Fruit fly (Drosophila melanogaster): ENCODE data around the gene Skp2.

Skp2 gene

dm6 chr3R:4337580-4337979, at the start of gene Skp2, which contains the start of gene CG1103 (continued):
- TF ChIP-seq otp (GFP tag; IDR thresholded peaks at IDR 0.05) (no peak), CoRest (tag; optimal IDR thresholded peaks at IDR 0.05) (peak; percentile 10), ab (GFP tag; optimal IDR thresholded peaks at IDR 0.05) (no peak), Pdp1 (GFP tag; optimal IDR thresholded peaks at IDR 0.05) (peak in 1 of 2 experiments; percentile 20), dan (GFP tag; IDR thresholded peaks at IDR 0.05) (no peak), jing (GFP tag; optimal IDR thresholded peaks at IDR 0.05) (no peak), CG6813 (GFP tag; optimal IDR thresholded peaks at IDR 0.05) (no peak), slbo (GFP tag; IDR thresholded peaks at IDR 0.05) (no peak), CG16813 (GFP tag; IDR thresholded peaks at IDR 0.05; ENCODE audit: partially characterized antibody) (peak; percentile 44; the same call in 1 of the 3 replicates), vfl (GFP tag; optimal IDR thresholded peaks at IDR 0.05) (no peak), CG4617 (GFP tag; optimal IDR thresholded peaks at IDR 0.05; ENCODE audit: borderline replicate concordance) (peak; percentile 72), pum (GFP tag; optimal IDR thresholded peaks at IDR 0.05) (no peak), CG11093 (GFP tag; IDR thresholded peaks at IDR 0.05) (no peak), dimm (GFP tag; IDR thresholded peaks at IDR 0.05) (no peak), gfzf (GFP tag; optimal IDR thresholded peaks at IDR 0.05) (peak; percentile 78), NC2α (GFP tag; optimal IDR thresholded peaks at IDR 0.05) (no peak), CG2712 (tag; optimal IDR thresholded peaks at IDR 0.05) (peak; percentile 42), Side (GFP tag; optimal IDR thresholded peaks at IDR 0.05) (no peak), inv (GFP tag; IDR thresholded peaks at IDR 0.05; ENCODE audit: partially characterized antibody) (no peak), Lhr (GFP tag; optimal IDR thresholded peaks at IDR 0.05) (peak; percentile 59), trem (tag; optimal IDR thresholded peaks at IDR 0.05) (peak; percentile 66), pita (GFP tag; optimal IDR thresholded peaks at IDR 0.05) (no peak), da (GFP tag; optimal IDR thresholded peaks at IDR 0.05) (no peak), D (optimal IDR thresholded peaks at IDR 0.05) (peak; percentile 65), D (GFP tag; optimal IDR thresholded peaks at IDR 0.05) (no peak), Nf-YC (tag; optimal IDR thresholded peaks at IDR 0.05) (peak; percentile 36), tup (GFP tag; optimal IDR thresholded peaks at IDR 0.05) (no peak), ranshi (GFP tag; IDR thresholded peaks at IDR 0.05) (no peak), Hr51 (GFP tag; optimal IDR thresholded peaks at IDR 0.05) (no peak), CG8290 (GFP tag; optimal IDR thresholded peaks at IDR 0.05) (peak; percentile 11), CG8290 (tag; optimal IDR thresholded peaks at IDR 0.05) (peak in 1 of 2 experiments; percentile 64), Myb (GFP tag; optimal IDR thresholded peaks at IDR 0.05) (peak; percentile 27), CG2889 (GFP tag; IDR thresholded peaks at IDR 0.05) (no peak), pfk (GFP tag; optimal IDR thresholded peaks at IDR 0.05) (no peak), ro (GFP tag; IDR thresholded peaks at IDR 0.05) (no peak), p53 (GFP tag; optimal IDR thresholded peaks at IDR 0.05) (peak; percentile 16), Spps (tag; optimal IDR thresholded peaks at IDR 0.05) (no peak), CG11085 (GFP tag; IDR thresholded peaks at IDR 0.05) (no peak), Med (GFP tag) (peak; percentile 76), CG2116 (GFP tag; optimal IDR thresholded peaks at IDR 0.05) (peak; percentile 60), CG9932 (GFP tag; IDR thresholded peaks at IDR 0.05) (no peak), zf30C (GFP tag; optimal IDR thresholded peaks at IDR 0.05) (no peak), vvl (GFP tag; IDR thresholded peaks at IDR 0.05) (0 out of 2 replicates have a peak, but pooled peaks have one; percentile 32), sr (GFP tag; IDR thresholded peaks at IDR 0.05) (no peak), Hr3 (GFP tag; optimal IDR thresholded peaks at IDR 0.05) (peak; percentile 29), schlank (tag; optimal IDR thresholded peaks at IDR 0.05) (no peak), al (GFP tag; IDR thresholded peaks at IDR 0.05) (no peak), CG31365 (tag; optimal IDR thresholded peaks at IDR 0.05) (no peak), Ssrp (tag; optimal IDR thresholded peaks at IDR 0.05) (no peak), Aef1 (GFP tag; IDR thresholded peaks at IDR 0.05) (no peak), Elba2 (GFP tag; optimal IDR thresholded peaks at IDR 0.05) (no peak), CG12942 (GFP tag; optimal IDR thresholded peaks at IDR 0.05) (no peak)
